Fruit fly (Drosophila melanogaster) ovary, adult (tissue): ENCODE data around the gene Chchd2.
A peak's percentile ranks its signal among the peaks of the same experiment; 100 is the strongest.

Experiments used
- CG17801 ChIP-seq: fragments of 200-800 bp; optimal IDR thresholded peaks from 2 replicates; lab custom pipeline; 2019; ENCODE audit warnings: missing biosample characterization, mild to moderate bottlenecking, missing genetic modification characterization, moderate library complexity; ENCODE audit not compliant: partially characterized antibody

The Chchd2 gene

dm6 chrX:17148951-17149449, at the start of gene Chchd2:
Gene Chchd2, plus strand, starts transcription at chrX:17149001.
- TF ChIP-seq CG17801 (GFP tag; lab: Kevin White, UChicago), result peak; percentile 71

- no peak for TF ChIP-seq CG17801 (GFP tag; lab: Kevin White, UChicago)
These were observed 43.1 kb upstream of the Chchd2 start, which contains the start of gene Arpc3B for dm6 chrX:17105707-17106106. Gene Arpc3B, minus strand, starts transcription at chrX:17105852.

dm6 chrX:17106153-17106700, 42.6 kb upstream of the Chchd2 start:
- TF ChIP-seq CG17801 (GFP tag; lab: Kevin White, UChicago), result no peak

- TF ChIP-seq CG17801 (GFP tag; lab: Kevin White, UChicago), result no peak
These were observed 41.3 kb upstream of the Chchd2 start, which contains the start of gene CG5004 for dm6 chrX:17107401-17107916. Gene CG5004, plus strand, starts transcription at chrX:17107582.

dm6 chrX:17108000-17108399, 40.8 kb upstream of the Chchd2 start:
- no peak for TF ChIP-seq CG17801 (GFP tag; lab: Kevin White, UChicago)

dm6 chrX:17109673-17110072, 39.1 kb upstream of the Chchd2 start:
- no peak for TF ChIP-seq CG17801 (GFP tag; lab: Kevin White, UChicago)

- no peak for TF ChIP-seq CG17801 (GFP tag; lab: Kevin White, UChicago)
These were observed 38.1 kb upstream of the Chchd2 start for dm6 chrX:17110556-17111177.

dm6 chrX:17111274-17111673, 37.5 kb upstream of the Chchd2 start:
- no peak for TF ChIP-seq CG17801 (GFP tag; lab: Kevin White, UChicago)

- TF ChIP-seq CG17801 (GFP tag; lab: Kevin White, UChicago), result no peak
These were observed 36.5 kb upstream of the Chchd2 start for dm6 chrX:17111958-17112953.

dm6 chrX:17113324-17113723, 35.5 kb upstream of the Chchd2 start:
- peak; percentile 64 for TF ChIP-seq CG17801 (GFP tag; lab: Kevin White, UChicago)

dm6 chrX:17121600-17121999, 27.2 kb upstream of the Chchd2 start:
- TF ChIP-seq CG17801 (GFP tag; lab: Kevin White, UChicago), result no peak

dm6 chrX:17122425-17123094, 26.2 kb upstream of the Chchd2 start:
- no peak for TF ChIP-seq CG17801 (GFP tag; lab: Kevin White, UChicago)

dm6 chrX:17123545-17124203, 25.1 kb upstream of the Chchd2 start:
- no peak for TF ChIP-seq CG17801 (GFP tag; lab: Kevin White, UChicago)
